Fruit fly (Drosophila melanogaster) whole organism, prepupa: ENCODE results near the gene CG31102.

Experiments
- CG16779 ChIP-seq: fragments of 200-800 bp; sonication (Bioruptor generic); optimal IDR thresholded peaks from 3 replicates; lab custom pipeline; 2017; ENCODE audit warnings: missing biosample characterization, mild to moderate bottlenecking, missing genetic modification characterization
- CG3032 ChIP-seq: fragments of 200-800 bp; optimal IDR thresholded peaks from 2 replicates; lab custom pipeline; 2019; ENCODE audit warnings: missing biosample characterization, mild to moderate bottlenecking, missing genetic modification characterization, moderate library complexity
- CG31627 ChIP-seq: fragments of 200-800 bp; sonication (Bioruptor generic); optimal IDR thresholded peaks from 3 replicates; lab custom pipeline; 2016; ENCODE audit warnings: missing biosample characterization, missing genetic modification characterization
- CG4318 ChIP-seq: fragments of 200-800 bp; sonication (Bioruptor generic); optimal IDR thresholded peaks from 3 replicates; lab custom pipeline; 2017; ENCODE audit warnings: missing biosample characterization, mild to moderate bottlenecking, missing genetic modification characterization
- CG6276 ChIP-seq: fragments of 200-800 bp; sonication (Bioruptor generic); optimal IDR thresholded peaks from 2 replicates; lab custom pipeline; 2017; ENCODE audit warnings: missing biosample characterization, mild to moderate bottlenecking, missing genetic modification characterization
- CG6854 ChIP-seq: fragments of 200-800 bp; sonication (Bioruptor generic); optimal IDR thresholded peaks from 2 replicates; lab custom pipeline; 2017; ENCODE audit warnings: missing biosample characterization, mild to moderate bottlenecking, missing genetic modification characterization
- Eip93F ChIP-seq: fragments of 200-800 bp; sonication (Bioruptor generic); optimal IDR thresholded peaks from 2 replicates; lab custom pipeline; 2016; ENCODE audit warnings: missing biosample characterization, mild to moderate bottlenecking, missing genetic modification characterization
- Ets21C ChIP-seq: fragments of 200-800 bp; sonication (Bioruptor generic); optimal IDR thresholded peaks from 3 replicates; lab custom pipeline; 2016; ENCODE audit warnings: missing biosample characterization, missing genetic modification characterization
- Hr38 ChIP-seq: sonication (Bioruptor generic); optimal IDR thresholded peaks from 2 replicates; lab custom pipeline; 2016; ENCODE audit warnings: missing biosample characterization, missing genetic modification characterization
- Sox102F ChIP-seq: fragments of 200-800 bp; sonication (Bioruptor generic); optimal IDR thresholded peaks from 2 replicates; lab custom pipeline; 2016; ENCODE audit warnings: missing biosample characterization, mild to moderate bottlenecking, missing genetic modification characterization
- dsx ChIP-seq: fragments of 200-800 bp; optimal IDR thresholded peaks from 3 replicates; lab custom pipeline; 2019; ENCODE audit warnings: missing biosample characterization, mild to moderate bottlenecking, missing genetic modification characterization, moderate library complexity; ENCODE audit not compliant: poor library complexity, severe bottlenecking
- fd85E ChIP-seq: fragments of 200-800 bp; sonication (Bioruptor generic); optimal IDR thresholded peaks from 3 replicates; lab custom pipeline; 2016; ENCODE audit warnings: missing biosample characterization, missing genetic modification characterization

DNA sequence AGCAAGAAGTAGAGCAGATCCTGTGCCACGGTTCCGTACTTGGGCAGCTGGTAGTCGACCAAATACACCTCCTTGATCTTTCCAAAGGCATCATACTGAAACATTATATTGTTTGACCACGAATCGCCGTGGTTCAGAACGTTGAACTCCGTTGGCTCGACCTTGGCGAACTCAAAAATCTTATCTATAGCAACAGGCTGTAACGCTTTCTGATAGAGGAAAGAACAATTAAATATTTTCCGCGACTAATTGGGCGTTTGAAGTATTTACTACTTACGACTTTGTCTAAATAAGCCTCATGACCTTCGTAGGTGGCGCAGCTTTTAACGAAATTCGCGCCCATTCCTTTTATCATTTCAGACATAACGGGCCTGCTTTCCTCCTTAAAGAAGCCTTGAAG is 26.3 kb upstream of the CG31102 start:
- TF ChIP-seq fd85E (GFP tag; lab: Kevin White, UChicago): no peak
- no peak for TF ChIP-seq CG3032 (tag; lab: Kevin White, UChicago)
- TF ChIP-seq Sox102F: no peak
- TF ChIP-seq CG31627: no peak
- TF ChIP-seq dsx (GFP tag; lab: Kevin White, UChicago): no peak
- TF ChIP-seq CG6276 (GFP tag; lab: Kevin White, UChicago): no peak
- no peak for TF ChIP-seq CG16779 (tag; lab: Kevin White, UChicago)
- no peak for TF ChIP-seq Hr38
- TF ChIP-seq Eip93F: no peak
- TF ChIP-seq CG6854 (GFP tag; lab: Kevin White, UChicago): no peak
- no peak for TF ChIP-seq CG4318 (GFP tag; lab: Kevin White, UChicago)
- no peak for TF ChIP-seq Ets21C (GFP tag; lab: Kevin White, UChicago)
